Fruit fly (Drosophila melanogaster) whole organism, wandering third instar larva: ENCODE results near the gene CG12003.
A peak's percentile ranks its signal among the peaks of the same experiment; 100 is the strongest.

Source experiments
- Abd-B ChIP-seq: fragments of >200 bp; optimal IDR thresholded peaks from 2 replicates; lab custom pipeline; 2017; ENCODE audit warnings: missing biosample characterization, missing genetic modification characterization
- CG32264 ChIP-seq: fragments of 200-800 bp; sonication (Bioruptor generic); optimal IDR thresholded peaks from 2 replicates; lab custom pipeline; 2016; ENCODE audit warnings: missing biosample characterization, missing genetic modification characterization
- CG9705 ChIP-seq: fragments of 200-800 bp; sonication (Bioruptor generic); optimal IDR thresholded peaks from 2 replicates; lab custom pipeline; 2018; ENCODE audit warnings: missing biosample characterization, mild to moderate bottlenecking, missing genetic modification characterization
- CrebA ChIP-seq: fragments of 200-800 bp; sonication (Bioruptor generic); optimal IDR thresholded peaks from 2 replicates; lab custom pipeline; 2016; ENCODE audit warnings: missing biosample characterization, mild to moderate bottlenecking, missing genetic modification characterization, borderline replicate concordance
- Dfd ChIP-seq: fragments of >200 bp; optimal IDR thresholded peaks from 2 replicates; lab custom pipeline; 2017; ENCODE audit warnings: missing biosample characterization, missing genetic modification characterization
- Dif ChIP-seq: fragments of 200-275, 200-300 bp; sonication (Bioruptor generic); optimal IDR thresholded peaks from 2 replicates; lab custom pipeline; 2018; ENCODE audit warnings: missing biosample characterization, missing genetic modification characterization; ENCODE audit not compliant: partially characterized antibody
- GATAd ChIP-seq: sonication (Bioruptor generic); optimal IDR thresholded peaks from 2 replicates; lab custom pipeline; 2016; ENCODE audit warnings: missing biosample characterization, missing genetic modification characterization
- HLH106 ChIP-seq: fragments of 200-800 bp; optimal IDR thresholded peaks from 3 replicates; lab custom pipeline; 2019; ENCODE audit warnings: missing biosample characterization, mild to moderate bottlenecking, missing genetic modification characterization, moderate library complexity
- Hnf4 ChIP-seq: fragments of 200-800 bp; sonication (Bioruptor generic); optimal IDR thresholded peaks from 2 replicates; lab custom pipeline; 2016; ENCODE audit warnings: missing biosample characterization, mild to moderate bottlenecking, missing genetic modification characterization
- Hr78 ChIP-seq: fragments of >200 bp; optimal IDR thresholded peaks from 2 replicates; lab custom pipeline; 2017; ENCODE audit warnings: missing biosample characterization, missing genetic modification characterization
- Hr83 ChIP-seq: fragments of 200-300 bp; sonication (Bioruptor generic); optimal IDR thresholded peaks from 2 replicates; lab custom pipeline; 2016; ENCODE audit warnings: missing biosample characterization, mild to moderate bottlenecking, missing genetic modification characterization, moderate library complexity; ENCODE audit not compliant: poor library complexity, severe bottlenecking
- Jra ChIP-seq: sonication (Bioruptor generic); optimal IDR thresholded peaks from 2 replicates; lab custom pipeline; 2016; ENCODE audit warnings: missing biosample characterization, missing genetic modification characterization
- Mio ChIP-seq: sonication (Bioruptor generic); optimal IDR thresholded peaks from 2 replicates; lab custom pipeline; 2016; ENCODE audit warnings: missing biosample characterization, missing genetic modification characterization
- Myc ChIP-seq: fragments of >200 bp; optimal IDR thresholded peaks from 2 replicates; lab custom pipeline; 2017
- N ChIP-seq: fragments of >200 bp; optimal IDR thresholded peaks from 2 replicates; lab custom pipeline; 2018; ENCODE audit warnings: missing biosample characterization, missing external identifiers, missing genetic modification characterization
- OdsH ChIP-seq: fragments of 200-800 bp; sonication (Bioruptor generic); optimal IDR thresholded peaks from 2 replicates; lab custom pipeline; 2016; ENCODE audit warnings: missing biosample characterization, mild to moderate bottlenecking, missing genetic modification characterization
- Rel ChIP-seq, 2 experiments: fragments of 200-800 bp; sonication (Bioruptor generic) in 1 of 2; optimal IDR thresholded peaks; 2 replicates in 1 of 2; 3 replicates in 1 of 2; lab custom pipeline; 2016 to 2019; ENCODE audit warnings: mild to moderate bottlenecking in 2 of 2, missing biosample characterization in 2 of 2, missing genetic modification characterization in 2 of 2, moderate library complexity in 1 of 2
- Sp1 ChIP-seq: fragments of 200-800 bp; sonication (Bioruptor generic); optimal IDR thresholded peaks from 3 replicates; lab custom pipeline; 2019; ENCODE audit warnings: missing biosample characterization, mild to moderate bottlenecking, missing genetic modification characterization, moderate library complexity
- Vsx2 ChIP-seq: fragments of 200-300, 225-300 bp; sonication (Bioruptor generic); optimal IDR thresholded peaks from 2 replicates; lab custom pipeline; 2018; ENCODE audit warnings: missing biosample characterization, missing genetic modification characterization; ENCODE audit not compliant: partially characterized antibody
- br ChIP-seq: fragments of 200-800 bp; sonication (Bioruptor generic); optimal IDR thresholded peaks from 2 replicates; lab custom pipeline; 2016; ENCODE audit warnings: missing biosample characterization, missing genetic modification characterization
- brk ChIP-seq: fragments of 200-800 bp; sonication (Bioruptor generic); optimal IDR thresholded peaks from 2 replicates; lab custom pipeline; 2016; ENCODE audit warnings: missing biosample characterization, mild to moderate bottlenecking, missing genetic modification characterization
- dl ChIP-seq, 2 experiments: fragments of 175-275, 200-275 bp in 1 of 2; fragments of 200-275 bp in 1 of 2; sonication (Bioruptor generic); optimal IDR thresholded peaks; lab custom pipeline; 2018; ENCODE audit warnings: mild to moderate bottlenecking in 2 of 2, missing biosample characterization in 2 of 2, missing genetic modification characterization in 2 of 2, moderate library complexity in 2 of 2; ENCODE audit not compliant: partially characterized antibody in 2 of 2, insufficient read depth in 1 of 2
- dmrt93B ChIP-seq: fragments of 200-800 bp; sonication (Bioruptor generic); optimal IDR thresholded peaks from 2 replicates; lab custom pipeline; 2018; ENCODE audit warnings: missing biosample characterization, mild to moderate bottlenecking, missing genetic modification characterization
- dsf ChIP-seq: sonication (Bioruptor generic); optimal IDR thresholded peaks from 2 replicates; lab custom pipeline; 2016; ENCODE audit warnings: missing biosample characterization, missing genetic modification characterization, borderline replicate concordance
- ey ChIP-seq: fragments of 200-800 bp; sonication (Bioruptor generic); optimal IDR thresholded peaks from 2 replicates; lab custom pipeline; 2016; ENCODE audit warnings: missing biosample characterization, missing genetic modification characterization
- foxo ChIP-seq, 2 experiments: fragments of 200-800 bp; sonication (Bioruptor generic); optimal IDR thresholded peaks; 2 replicates in 1 of 2; 3 replicates in 1 of 2; lab custom pipeline; 2016 to 2017; ENCODE audit warnings: missing biosample characterization in 2 of 2, missing genetic modification characterization in 2 of 2
- fru ChIP-seq: fragments of 200-800 bp; sonication (Bioruptor generic); optimal IDR thresholded peaks from 3 replicates; lab custom pipeline; 2016; ENCODE audit warnings: missing biosample characterization, mild to moderate bottlenecking, missing genetic modification characterization
- h ChIP-seq: fragments of 200-800 bp; sonication (Bioruptor generic); optimal IDR thresholded peaks from 3 replicates; lab custom pipeline; 2016; ENCODE audit warnings: missing biosample characterization, mild to moderate bottlenecking, missing genetic modification characterization
- jim ChIP-seq: fragments of 175-275, 200-325 bp; sonication (Bioruptor generic); optimal IDR thresholded peaks from 2 replicates; lab custom pipeline; 2016; ENCODE audit warnings: missing biosample characterization, mild to moderate bottlenecking, missing genetic modification characterization
- lola ChIP-seq: fragments of >200 bp; optimal IDR thresholded peaks from 2 replicates; lab custom pipeline; 2017; ENCODE audit warnings: missing biosample characterization, missing genetic modification characterization
- pan ChIP-seq: fragments of >200 bp; optimal IDR thresholded peaks from 2 replicates; lab custom pipeline; 2017
- psq ChIP-seq: fragments of 200-800 bp; sonication (Bioruptor generic); optimal IDR thresholded peaks from 3 replicates; lab custom pipeline; 2017; ENCODE audit warnings: missing biosample characterization, mild to moderate bottlenecking, missing genetic modification characterization, moderate library complexity
- rgr ChIP-seq: fragments of 200-800 bp; sonication (Bioruptor generic); optimal IDR thresholded peaks from 3 replicates; lab custom pipeline; 2016; ENCODE audit warnings: missing biosample characterization, mild to moderate bottlenecking, missing genetic modification characterization
- sage ChIP-seq: fragments of 200-800 bp; sonication (Bioruptor generic); optimal IDR thresholded peaks from 2 replicates; lab custom pipeline; 2016; ENCODE audit warnings: missing biosample characterization, mild to moderate bottlenecking, missing genetic modification characterization
- sv ChIP-seq: fragments of 200-800 bp; sonication (Bioruptor generic); optimal IDR thresholded peaks from 3 replicates; lab custom pipeline; 2016; ENCODE audit warnings: missing biosample characterization, missing genetic modification characterization
- tai ChIP-seq: sonication (Bioruptor generic); optimal IDR thresholded peaks from 2 replicates; lab custom pipeline; 2016; ENCODE audit warnings: missing biosample characterization, missing genetic modification characterization
- usp ChIP-seq: fragments of >200 bp; optimal IDR thresholded peaks from 2 replicates; lab custom pipeline; 2017; ENCODE audit warnings: missing biosample characterization, missing genetic modification characterization
- woc ChIP-seq: sonication (Bioruptor generic); optimal IDR thresholded peaks from 2 replicates; lab custom pipeline; 2016; ENCODE audit warnings: missing biosample characterization, mild to moderate bottlenecking, missing genetic modification characterization

The CG12003 gene

dm6 chr3L:1586266-1587054 is 21.3 kb downstream of the CG12003 start:
- no peak for TF ChIP-seq GATAd (GFP tag; lab: Kevin White, UChicago)
- peak; percentile 99 for TF ChIP-seq Dif
- peak; percentile 76 for TF ChIP-seq Jra (GFP tag; lab: Kevin White, UChicago)
- TF ChIP-seq rgr (GFP tag; lab: Kevin White, UChicago): peak; percentile 44
- no peak for TF ChIP-seq HLH106 (tag; lab: Kevin White, UChicago)
- no peak for TF ChIP-seq woc (GFP tag; lab: Kevin White, UChicago)
- peak; percentile 41 for TF ChIP-seq psq
- no peak for TF ChIP-seq lola (GFP tag; lab: Kevin White, UChicago)
- TF ChIP-seq dl (GFP tag; optimal IDR thresholded peaks at IDR 0.05; lab: Kevin White, UChicago; ENCODE audit: insufficient read depth in 1 of 2, partially characterized antibody in 2 of 2): peak; percentile 96 to 98
- TF ChIP-seq jim: no peak
- TF ChIP-seq tai (GFP tag; lab: Kevin White, UChicago): no peak
- TF ChIP-seq Dfd (GFP tag; lab: Kevin White, UChicago): no peak
- TF ChIP-seq OdsH (GFP tag; lab: Kevin White, UChicago): no peak
- TF ChIP-seq Abd-B (GFP tag; lab: Kevin White, UChicago): no peak
- peak; percentile 86 for TF ChIP-seq CrebA (GFP tag; lab: Kevin White, UChicago)
- peak; percentile 64 for TF ChIP-seq Rel (GFP tag; optimal IDR thresholded peaks at IDR 0.05; lab: Kevin White, UChicago)
- TF ChIP-seq Rel (tag; optimal IDR thresholded peaks at IDR 0.05; lab: Kevin White, UChicago): peak; percentile 10
- peak; percentile 74 for TF ChIP-seq sage (GFP tag; lab: Kevin White, UChicago)
- no peak for TF ChIP-seq dmrt93B (GFP tag; lab: Kevin White, UChicago)
- TF ChIP-seq CG32264 (GFP tag; lab: Kevin White, UChicago): peak; percentile 45
- TF ChIP-seq Mio (GFP tag; lab: Kevin White, UChicago): no peak
- TF ChIP-seq pan (lab: Kevin White, UChicago): no peak
- TF ChIP-seq CG9705: no peak
- peak; percentile 49 for TF ChIP-seq br (GFP tag; lab: Kevin White, UChicago)
- TF ChIP-seq foxo (GFP tag; optimal IDR thresholded peaks at IDR 0.05; lab: Kevin White, UChicago): peak in 1 of 2 experiments; percentile 48
- peak; percentile 37 for TF ChIP-seq Sp1 (GFP tag; lab: Kevin White, UChicago)
- peak; percentile 95 for TF ChIP-seq Vsx2
- peak; percentile 90 for TF ChIP-seq h
- no peak for TF ChIP-seq dsf (GFP tag; lab: Kevin White, UChicago)
- peak; percentile 48 for TF ChIP-seq fru (GFP tag; lab: Kevin White, UChicago)
- TF ChIP-seq Hnf4 (GFP tag; lab: Kevin White, UChicago): peak; percentile 35
- TF ChIP-seq brk: peak; percentile 42
- TF ChIP-seq Myc (lab: Kevin White, UChicago): no peak
- peak; percentile 82 for TF ChIP-seq Hr83
- TF ChIP-seq sv: no peak
- no peak for TF ChIP-seq Hr78
- no peak for TF ChIP-seq N (GFP tag; lab: Kevin White, UChicago)
- TF ChIP-seq usp (GFP tag; lab: Kevin White, UChicago): no peak

- TF ChIP-seq dsf (GFP tag; lab: Kevin White, UChicago) (no peak), Abd-B (GFP tag; lab: Kevin White, UChicago) (no peak), Dfd (GFP tag; lab: Kevin White, UChicago) (no peak), CG9705 (peak; percentile 45), dmrt93B (GFP tag; lab: Kevin White, UChicago) (peak; percentile 46), h (peak; percentile 75), tai (GFP tag; lab: Kevin White, UChicago) (no peak), woc (GFP tag; lab: Kevin White, UChicago) (peak; percentile 14), Hnf4 (GFP tag; lab: Kevin White, UChicago) (peak; percentile 59), usp (GFP tag; lab: Kevin White, UChicago) (no peak), HLH106 (tag; lab: Kevin White, UChicago) (peak; percentile 69), fru (GFP tag; lab: Kevin White, UChicago) (peak; percentile 67), br (GFP tag; lab: Kevin White, UChicago) (peak; percentile 66), CG32264 (GFP tag; lab: Kevin White, UChicago) (no peak), Dif (no peak), jim (no peak), sage (GFP tag; lab: Kevin White, UChicago) (no peak), psq (peak; percentile 43), CrebA (GFP tag; lab: Kevin White, UChicago) (no peak), OdsH (GFP tag; lab: Kevin White, UChicago) (peak; percentile 65), Sp1 (GFP tag; lab: Kevin White, UChicago) (peak; percentile 60), rgr (GFP tag; lab: Kevin White, UChicago) (peak; percentile 69), foxo (GFP tag; optimal IDR thresholded peaks at IDR 0.05; lab: Kevin White, UChicago) (peak in 1 of 2 experiments; percentile 80), Rel (GFP tag; optimal IDR thresholded peaks at IDR 0.05; lab: Kevin White, UChicago) (no peak), Rel (tag; optimal IDR thresholded peaks at IDR 0.05; lab: Kevin White, UChicago) (no peak), sv (peak; percentile 74), ey (GFP tag; lab: Kevin White, UChicago) (peak; percentile 70), Hr83 (no peak), Mio (GFP tag; lab: Kevin White, UChicago) (no peak)
Measured at dm6 chr3L:1587140-1587849, 22.1 kb downstream of the CG12003 start.
